Fruit fly (Drosophila melanogaster): ENCODE measurements around the gene CG4459.

Gene CG4459

DNA sequence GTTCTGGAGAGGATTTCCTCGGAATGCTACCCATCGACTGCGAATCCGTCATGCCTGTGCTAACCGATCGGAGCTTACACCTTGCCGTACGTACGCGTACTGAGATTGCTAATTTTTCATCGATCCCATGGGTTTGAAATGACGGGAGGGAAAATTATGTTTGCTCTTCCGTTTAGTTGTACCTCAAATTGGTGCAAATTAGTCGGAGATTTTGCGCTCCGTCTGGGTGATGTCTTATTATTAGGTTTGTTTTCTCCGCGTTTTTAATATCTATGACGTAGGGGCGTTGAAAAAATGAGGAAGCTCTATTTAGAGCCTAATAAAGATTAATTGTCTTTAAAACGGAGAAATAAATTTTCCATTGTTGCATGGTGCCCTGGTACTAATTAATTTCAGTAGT, at the start of gene CG4459:
Gene CG4459, minus strand, starts transcription at position 101 of the 400 bp plus-strand sequence.
- TF ChIP-seq CG10348 (GFP tag; IDR thresholded peaks at IDR 0.05) (no peak), CG32121 (GFP tag; IDR thresholded peaks at IDR 0.05) (no peak), CG17806 (tag; optimal IDR thresholded peaks at IDR 0.05) (no peak), CG8159 (tag; optimal IDR thresholded peaks at IDR 0.05) (no peak)

- TF ChIP-seq EcR (GFP tag; optimal IDR thresholded peaks at IDR 0.05) (no peak), rn (GFP tag; IDR thresholded peaks at IDR 0.05) (no peak), Ets98B (GFP tag; IDR thresholded peaks at IDR 0.05) (no peak), CG34367 (tag; optimal IDR thresholded peaks at IDR 0.05) (no peak), fd96Ca (GFP tag; IDR thresholded peaks at IDR 0.05) (no peak), Pif1B (GFP tag; optimal IDR thresholded peaks at IDR 0.05) (no peak), CG10348 (GFP tag; IDR thresholded peaks at IDR 0.05) (no peak), D1 (tag; optimal IDR thresholded peaks at IDR 0.05) (no peak), CG14655 (GFP tag; optimal IDR thresholded peaks at IDR 0.05) (no peak), Pif1A (GFP tag; optimal IDR thresholded peaks at IDR 0.05) (no peak), CG17806 (tag; optimal IDR thresholded peaks at IDR 0.05) (no peak), CG12605 (GFP tag; IDR thresholded peaks at IDR 0.05) (no peak), CG13204 (GFP tag; optimal IDR thresholded peaks at IDR 0.05) (no peak), CG32121 (GFP tag; IDR thresholded peaks at IDR 0.05) (no peak), CG9948 (tag; optimal IDR thresholded peaks at IDR 0.05) (no peak)
Measured at dm6 chr3R:19972598-19972997, 44.2 kb upstream of the CG4459 start, which contains the start of gene CG31213. CG31213 (plus strand) TSS chr3R:19972898.

DNA sequence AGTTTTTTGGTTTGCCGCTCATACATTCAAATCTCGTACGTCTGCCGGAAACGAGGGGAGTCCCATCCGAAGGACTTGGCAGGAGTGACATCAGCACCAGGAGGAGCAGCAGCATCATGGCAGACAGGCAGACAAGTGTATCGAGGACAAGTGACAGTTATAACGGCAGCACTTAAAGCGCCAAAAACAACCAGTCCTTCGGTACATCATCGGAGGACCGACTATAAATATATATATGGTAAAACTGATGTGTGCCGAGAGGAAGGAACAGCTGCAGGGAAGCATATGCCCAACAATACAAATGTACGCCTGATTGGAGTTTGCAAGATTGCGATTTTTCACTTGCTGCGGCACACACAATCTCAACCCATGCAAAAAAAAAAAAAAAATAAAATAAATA, 40.3 kb upstream of the CG4459 start:
- TF ChIP-seq Pif1B (GFP tag; optimal IDR thresholded peaks at IDR 0.05) (no peak), fd96Ca (GFP tag; IDR thresholded peaks at IDR 0.05) (no peak), CG12605 (GFP tag; IDR thresholded peaks at IDR 0.05) (no peak), Ets98B (GFP tag; IDR thresholded peaks at IDR 0.05) (no peak), gl (tag; optimal IDR thresholded peaks at IDR 0.05) (no peak), CG4496 (GFP tag; IDR thresholded peaks at IDR 0.05) (no peak), CG34367 (tag; optimal IDR thresholded peaks at IDR 0.05) (no peak), CG15710 (tag; optimal IDR thresholded peaks at IDR 0.05) (no peak), CG32121 (GFP tag; IDR thresholded peaks at IDR 0.05) (no peak), Snoo (tag; optimal IDR thresholded peaks at IDR 0.05) (no peak), CG8301 (tag; optimal IDR thresholded peaks at IDR 0.05) (no peak), CG10348 (GFP tag; IDR thresholded peaks at IDR 0.05) (no peak), D1 (tag; optimal IDR thresholded peaks at IDR 0.05) (no peak), Pif1A (GFP tag; optimal IDR thresholded peaks at IDR 0.05) (no peak), CG14655 (GFP tag; optimal IDR thresholded peaks at IDR 0.05) (no peak), CG17806 (tag; optimal IDR thresholded peaks at IDR 0.05) (no peak), EcR (GFP tag; optimal IDR thresholded peaks at IDR 0.05) (no peak), CG8159 (tag; optimal IDR thresholded peaks at IDR 0.05) (no peak), rn (GFP tag; IDR thresholded peaks at IDR 0.05) (no peak), CG13204 (GFP tag; optimal IDR thresholded peaks at IDR 0.05) (no peak)

- TF ChIP-seq CG15710 (tag; optimal IDR thresholded peaks at IDR 0.05) (no peak), CG13204 (GFP tag; optimal IDR thresholded peaks at IDR 0.05) (no peak), rn (GFP tag; IDR thresholded peaks at IDR 0.05) (no peak), CG4496 (GFP tag; IDR thresholded peaks at IDR 0.05) (no peak), CG34367 (tag; optimal IDR thresholded peaks at IDR 0.05) (no peak)
Measured at dm6 chr3R:19948143-19948542, 19.7 kb upstream of the CG4459 start, which contains the start of gene CG4783. CG4783 (plus strand) TSS chr3R:19948443.

- TF ChIP-seq Ets98B (GFP tag; IDR thresholded peaks at IDR 0.05) (no peak), CG12605 (GFP tag; IDR thresholded peaks at IDR 0.05) (no peak), EcR (GFP tag; optimal IDR thresholded peaks at IDR 0.05) (no peak), fd96Ca (GFP tag; IDR thresholded peaks at IDR 0.05) (no peak), Snoo (tag; optimal IDR thresholded peaks at IDR 0.05) (no peak), CG10348 (GFP tag; IDR thresholded peaks at IDR 0.05) (no peak), CG9948 (tag; optimal IDR thresholded peaks at IDR 0.05) (no peak), rn (GFP tag; IDR thresholded peaks at IDR 0.05) (no peak), gl (tag; optimal IDR thresholded peaks at IDR 0.05) (no peak), Pif1B (GFP tag; optimal IDR thresholded peaks at IDR 0.05) (no peak), CG15710 (tag; optimal IDR thresholded peaks at IDR 0.05) (no peak), CG8301 (tag; optimal IDR thresholded peaks at IDR 0.05) (no peak), CG8159 (tag; optimal IDR thresholded peaks at IDR 0.05) (no peak), CG13204 (GFP tag; optimal IDR thresholded peaks at IDR 0.05) (no peak), D1 (tag; optimal IDR thresholded peaks at IDR 0.05) (no peak), Pif1A (GFP tag; optimal IDR thresholded peaks at IDR 0.05) (no peak), CG32121 (GFP tag; IDR thresholded peaks at IDR 0.05) (no peak)
Measured at dm6 chr3R:19942312-19942711, 13.9 kb upstream of the CG4459 start, which contains the start of gene CG46042. CG46042 (minus strand) TSS chr3R:19942412.

dm6 chr3R:19938941-19939587, 10.6 kb upstream of the CG4459 start:
- no peak for TF ChIP-seq EcR (GFP tag; optimal IDR thresholded peaks at IDR 0.05)
- TF ChIP-seq CG4496 (GFP tag; IDR thresholded peaks at IDR 0.05): no peak
- no peak for TF ChIP-seq CG10348 (GFP tag; IDR thresholded peaks at IDR 0.05)
- no peak for TF ChIP-seq CG8159 (tag; optimal IDR thresholded peaks at IDR 0.05)
- no peak for TF ChIP-seq CG13204 (GFP tag; optimal IDR thresholded peaks at IDR 0.05)
- TF ChIP-seq CG34367 (tag; optimal IDR thresholded peaks at IDR 0.05): no peak
- TF ChIP-seq CG17806 (tag; optimal IDR thresholded peaks at IDR 0.05): no peak
- no peak for TF ChIP-seq D1 (tag; optimal IDR thresholded peaks at IDR 0.05)
- TF ChIP-seq CG9948 (tag; optimal IDR thresholded peaks at IDR 0.05): no peak
- TF ChIP-seq CG15710 (tag; optimal IDR thresholded peaks at IDR 0.05): no peak
- TF ChIP-seq Pif1A (GFP tag; optimal IDR thresholded peaks at IDR 0.05): no peak
